Fruit fly (Drosophila melanogaster) whole organism, embryonic: ENCODE data around the gene CG46458.

ENCODE experiments used
- Atf-2 ChIP-seq: fragments of 200-800 bp; sonication (Bioruptor generic); optimal IDR thresholded peaks from 2 replicates; lab custom pipeline; 2016; ENCODE audit warnings: missing biosample characterization, missing genetic modification characterization
- CG10267 ChIP-seq: fragments of 200-800 bp; sonication (Bioruptor generic); optimal IDR thresholded peaks from 2 replicates; lab custom pipeline; 2018; ENCODE audit warnings: missing biosample characterization, mild to moderate bottlenecking, missing genetic modification characterization, moderate library complexity
- CG10431 ChIP-seq: fragments of 200-800 bp; sonication (Bioruptor generic); optimal IDR thresholded peaks from 3 replicates; lab custom pipeline; 2018; ENCODE audit warnings: missing biosample characterization, mild to moderate bottlenecking, missing genetic modification characterization
- CG11456 ChIP-seq: fragments of 200-800 bp; sonication (Bioruptor generic); IDR thresholded peaks from 3 replicates; pipeline ENCODE4 v1.3.6; 2022; ENCODE audit warnings: missing biosample characterization, missing genetic modification characterization
- CG11560 ChIP-seq: fragments of 200-800 bp; sonication (Bioruptor generic); IDR thresholded peaks from 3 replicates; pipeline ENCODE4 v1.3.6; 2022; ENCODE audit warnings: missing biosample characterization, missing genetic modification characterization
- CG11696 ChIP-seq: fragments of 200-800 bp; sonication (Bioruptor generic); IDR thresholded peaks from 2 replicates; pipeline ENCODE4 v1.3.6; 2022; ENCODE audit warnings: missing biosample characterization, missing genetic modification characterization
- CG12104 ChIP-seq: fragments of 200-800 bp; sonication (Bioruptor generic); optimal IDR thresholded peaks from 3 replicates; lab custom pipeline; 2016; ENCODE audit warnings: missing biosample characterization, missing genetic modification characterization
- CG12299 ChIP-seq: fragments of 200-800 bp; sonication (Bioruptor generic); optimal IDR thresholded peaks from 2 replicates; lab custom pipeline; 2018; ENCODE audit warnings: missing biosample characterization, mild to moderate bottlenecking, missing genetic modification characterization
- CG1233 ChIP-seq: fragments of 200-800 bp; sonication (Bioruptor generic); optimal IDR thresholded peaks from 4 replicates; lab custom pipeline; 2018; ENCODE audit warnings: missing biosample characterization, mild to moderate bottlenecking, missing genetic modification characterization
- CG12942 ChIP-seq: fragments of 200-800 bp; sonication (Bioruptor generic); optimal IDR thresholded peaks from 3 replicates; lab custom pipeline; 2016; ENCODE audit warnings: missing biosample characterization, missing genetic modification characterization
- CG14014 ChIP-seq: fragments of 200-800 bp; sonication (Bioruptor generic); IDR thresholded peaks from 2 replicates; pipeline ENCODE4 v1.3.6; 2022; ENCODE audit warnings: missing biosample characterization, missing genetic modification characterization
- CG14965 ChIP-seq: fragments of 200-800 bp; sonication (Bioruptor generic); optimal IDR thresholded peaks from 2 replicates; lab custom pipeline; 2016; ENCODE audit warnings: missing biosample characterization, missing genetic modification characterization, borderline replicate concordance
- CG15269 ChIP-seq: fragments of 200-800 bp; sonication (Bioruptor generic); optimal IDR thresholded peaks from 2 replicates; lab custom pipeline; 2018; ENCODE audit warnings: missing biosample characterization, mild to moderate bottlenecking, missing genetic modification characterization, moderate library complexity
- CG1529 ChIP-seq: fragments of 200-800 bp; sonication (Bioruptor generic); optimal IDR thresholded peaks from 3 replicates; lab custom pipeline; 2018; ENCODE audit warnings: missing biosample characterization, missing genetic modification characterization
- CG1602 ChIP-seq: fragments of 200-800 bp; sonication (Bioruptor generic); optimal IDR thresholded peaks from 3 replicates; lab custom pipeline; 2016; ENCODE audit warnings: missing biosample characterization, missing genetic modification characterization
- CG1792 ChIP-seq: fragments of 200-800 bp; sonication (Bioruptor generic); optimal IDR thresholded peaks from 2 replicates; lab custom pipeline; 2016; ENCODE audit warnings: missing biosample characterization, missing genetic modification characterization
- CG1832 ChIP-seq: fragments of 200-800 bp; sonication (Bioruptor generic); optimal IDR thresholded peaks from 2 replicates; lab custom pipeline; 2017; ENCODE audit warnings: missing biosample characterization, mild to moderate bottlenecking, missing genetic modification characterization, inconsistent platforms
- CG2202 ChIP-seq: fragments of 200-800 bp; sonication (Bioruptor generic); optimal IDR thresholded peaks from 2 replicates; lab custom pipeline; 2018; ENCODE audit warnings: missing biosample characterization, mild to moderate bottlenecking, missing genetic modification characterization
- CG30020 ChIP-seq: fragments of 200-800 bp; optimal IDR thresholded peaks from 2 replicates; lab custom pipeline; 2019; ENCODE audit warnings: missing biosample characterization, mild to moderate bottlenecking, missing genetic modification characterization, moderate library complexity
- CG43689 ChIP-seq: fragments of 200-800 bp; sonication (Bioruptor generic); IDR thresholded peaks from 2 replicates; pipeline ENCODE4 v1.3.6; 2022; ENCODE audit warnings: missing biosample characterization, missing genetic modification characterization
- CG4854 ChIP-seq: fragments of 200-800 bp; sonication (Bioruptor generic); optimal IDR thresholded peaks from 2 replicates; lab custom pipeline; 2016; ENCODE audit warnings: missing biosample characterization, missing genetic modification characterization, inconsistent platforms
- CG5245 ChIP-seq: fragments of 200-800 bp; sonication (Bioruptor generic); optimal IDR thresholded peaks from 3 replicates; lab custom pipeline; 2016; ENCODE audit warnings: missing biosample characterization, missing genetic modification characterization
- CG6175 ChIP-seq: fragments of 200-800 bp; sonication (Bioruptor generic); IDR thresholded peaks from 3 replicates; pipeline ENCODE4 v1.3.6; 2022; ENCODE audit warnings: missing biosample characterization, missing genetic modification characterization
- CG6683 ChIP-seq: fragments of 200-800 bp; sonication (Bioruptor generic); optimal IDR thresholded peaks from 2 replicates; lab custom pipeline; 2017; ENCODE audit warnings: missing biosample characterization, mild to moderate bottlenecking, missing genetic modification characterization, missing genetic modification reagents
- CG6791 ChIP-seq: fragments of 200-800 bp; sonication (Bioruptor generic); IDR thresholded peaks from 3 replicates; pipeline ENCODE4 v1.3.6; 2022; ENCODE audit warnings: missing biosample characterization, missing genetic modification characterization; ENCODE audit not compliant: partially characterized antibody
- CG7928 ChIP-seq: fragments of 200-800 bp; sonication (Bioruptor generic); optimal IDR thresholded peaks from 2 replicates; lab custom pipeline; 2017; ENCODE audit warnings: missing biosample characterization, mild to moderate bottlenecking, missing genetic modification characterization
- CG9727 ChIP-seq: fragments of 200-800 bp; sonication (Bioruptor generic); optimal IDR thresholded peaks from 3 replicates; lab custom pipeline; 2017; ENCODE audit warnings: missing biosample characterization, mild to moderate bottlenecking, missing genetic modification characterization
- D19B ChIP-seq: fragments of 200-800 bp; sonication (Bioruptor generic); optimal IDR thresholded peaks from 2 replicates; lab custom pipeline; 2017; ENCODE audit warnings: missing biosample characterization, mild to moderate bottlenecking, missing genetic modification characterization
- H15 ChIP-seq: fragments of 200-800 bp; sonication (Bioruptor generic); IDR thresholded peaks from 3 replicates; pipeline ENCODE4 v1.3.6; 2022; ENCODE audit warnings: missing biosample characterization, missing genetic modification characterization
- HLH3B ChIP-seq: fragments of 200-800 bp; sonication (Bioruptor generic); IDR thresholded peaks from 2 replicates; pipeline ENCODE4 v1.3.6; 2022; ENCODE audit warnings: missing biosample characterization, missing genetic modification characterization
- Hmr ChIP-seq: fragments of 200-800 bp; sonication (Bioruptor generic); optimal IDR thresholded peaks from 3 replicates; lab custom pipeline; 2017; ENCODE audit warnings: mild to moderate bottlenecking, missing biosample characterization, missing genetic modification reagents, missing genetic modification characterization
- Hr51 ChIP-seq, 2 experiments: fragments of 200-800 bp; sonication (Bioruptor generic); optimal IDR thresholded peaks; 2 replicates in 1 of 2; 3 replicates in 1 of 2; lab custom pipeline; 2016 to 2018; ENCODE audit warnings: missing biosample characterization in 2 of 2, missing genetic modification characterization in 2 of 2, mild to moderate bottlenecking in 1 of 2, moderate library complexity in 1 of 2
- Kr ChIP-seq: fragments of 200-800 bp; sonication (Bioruptor generic); optimal IDR thresholded peaks from 2 replicates; lab custom pipeline; 2017; ENCODE audit warnings: missing biosample characterization, mild to moderate bottlenecking, missing genetic modification characterization
- Lpt ChIP-seq: fragments of >200 bp; optimal IDR thresholded peaks from 2 replicates; lab custom pipeline; 2018; ENCODE audit warnings: missing biosample characterization, missing genetic modification characterization
- MBD-R2 ChIP-seq: fragments of 200-800 bp; sonication (Bioruptor generic); IDR thresholded peaks from 2 replicates; pipeline ENCODE4 v1.3.6; 2022; ENCODE audit warnings: missing biosample characterization, missing genetic modification characterization
- Med ChIP-seq: fragments of 200-800 bp; sonication (Bioruptor generic); peaks from one replicate; lab custom pipeline; 2016; ENCODE audit warnings: missing biosample characterization, missing genetic modification characterization, mild to moderate bottlenecking, inconsistent platforms, moderate library complexity
- Nf-YC ChIP-seq: fragments of 200-800 bp; optimal IDR thresholded peaks from 3 replicates; lab custom pipeline; 2019; ENCODE audit warnings: missing biosample characterization, mild to moderate bottlenecking, missing genetic modification characterization, moderate library complexity
- Sry-β ChIP-seq: fragments of 200-800 bp; sonication (Bioruptor generic); optimal IDR thresholded peaks from 2 replicates; lab custom pipeline; 2018; ENCODE audit warnings: missing biosample characterization, mild to moderate bottlenecking, missing genetic modification characterization, moderate library complexity
- bigmax ChIP-seq: fragments of 200-800 bp; sonication (Bioruptor generic); optimal IDR thresholded peaks from 2 replicates; lab custom pipeline; 2018; ENCODE audit warnings: missing biosample characterization, mild to moderate bottlenecking, missing genetic modification characterization
- eve ChIP-seq, 2 experiments: fragments of >200 bp; optimal IDR thresholded peaks; 2 replicates each; lab custom pipeline; 2017; ENCODE audit warnings: missing biosample characterization in 2 of 2, missing genetic modification characterization in 2 of 2
- gro ChIP-seq: fragments of 200-800 bp; sonication (Bioruptor generic); optimal IDR thresholded peaks from 2 replicates; lab custom pipeline; 2016; ENCODE audit warnings: missing biosample characterization, missing genetic modification characterization
- gsb ChIP-seq: fragments of 200-800 bp; sonication (Bioruptor generic); IDR thresholded peaks from 2 replicates; pipeline ENCODE4 v1.3.6; 2022; ENCODE audit warnings: missing biosample characterization, missing genetic modification characterization
- hkb ChIP-seq, 2 experiments: fragments of 200-800 bp in 1 of 2; fragments of >200 bp in 1 of 2; sonication (Bioruptor generic) in 1 of 2; IDR thresholded peaks in 1 of 2; optimal IDR thresholded peaks in 1 of 2; 2 replicates each; pipeline versions ENCODE4 v1.3.6 to Lab custom; 2017 to 2022; ENCODE audit warnings: missing biosample characterization in 1 of 2, missing genetic modification characterization in 1 of 2
- lilli ChIP-seq: fragments of 200-800 bp; sonication (Bioruptor generic); optimal IDR thresholded peaks from 3 replicates; lab custom pipeline; 2016; ENCODE audit warnings: missing biosample characterization, missing genetic modification characterization
- lola ChIP-seq, 3 experiments: fragments of >200 bp in 2 of 3; fragments of 200-800 bp in 1 of 3; sonication (Bioruptor generic) in 1 of 3; optimal IDR thresholded peaks; 2 replicates each; lab custom pipeline; 2017 to 2019; ENCODE audit warnings: missing biosample characterization in 3 of 3, missing genetic modification characterization in 3 of 3, mild to moderate bottlenecking in 1 of 3, moderate library complexity in 1 of 3
- nmo ChIP-seq: fragments of 200-800 bp; sonication (Bioruptor generic); optimal IDR thresholded peaks from 2 replicates; lab custom pipeline; 2018; ENCODE audit warnings: missing biosample characterization, mild to moderate bottlenecking, missing genetic modification characterization, moderate library complexity
- pros ChIP-seq: fragments of 200-800 bp; sonication (Bioruptor generic); optimal IDR thresholded peaks from 3 replicates; lab custom pipeline; 2019; ENCODE audit warnings: missing biosample characterization, mild to moderate bottlenecking, missing genetic modification characterization, moderate library complexity
- ranshi ChIP-seq: fragments of 200-800 bp; sonication (Bioruptor generic); IDR thresholded peaks from 2 replicates; pipeline ENCODE4 v1.3.6; 2022; ENCODE audit warnings: missing biosample characterization, missing genetic modification characterization
- rib ChIP-seq: fragments of 200-800 bp; sonication (Bioruptor generic); IDR thresholded peaks from 2 replicates; pipeline ENCODE4 v1.3.6; 2022; ENCODE audit warnings: missing biosample characterization, missing genetic modification characterization
- ro ChIP-seq: fragments of 200-800 bp; sonication (Bioruptor generic); IDR thresholded peaks from 2 replicates; pipeline ENCODE4 v1.3.6; 2022; ENCODE audit warnings: missing biosample characterization, missing genetic modification characterization
- usp ChIP-seq: fragments of >200 bp; optimal IDR thresholded peaks from 2 replicates; lab custom pipeline; 2017; ENCODE audit warnings: missing biosample characterization, missing genetic modification characterization

The CG46458 gene

dm6 chr3R:7000693-7001187 lies 42.6 kb upstream of the CG46458 start (continued):
- peak; percentile 93 for TF ChIP-seq rib (GFP tag; lab: Robert Waterston, UW)
- no peak for TF ChIP-seq CG1602 (GFP tag; lab: Kevin White, UChicago)
- TF ChIP-seq CG1832, result peak; percentile 98
- TF ChIP-seq CG14965 (GFP tag; lab: Kevin White, UChicago), result no peak
- no peak for TF ChIP-seq CG1529
- TF ChIP-seq CG9727, result no peak
- no peak for TF ChIP-seq CG43689 (GFP tag; lab: Robert Waterston, UW)
- TF ChIP-seq lola (GFP tag; optimal IDR thresholded peaks at IDR 0.05; lab: Kevin White, UChicago), result no peak
- peak; percentile 87 for TF ChIP-seq pros (GFP tag; lab: Kevin White, UChicago)
- TF ChIP-seq CG1233 (GFP tag; lab: Kevin White, UChicago), result no peak
- no peak for TF ChIP-seq gsb (GFP tag; lab: Robert Waterston, UW)
- TF ChIP-seq H15 (GFP tag; lab: Robert Waterston, UW), result no peak
- TF ChIP-seq CG5245 (GFP tag; lab: Kevin White, UChicago), result no peak
- no peak for TF ChIP-seq bigmax (GFP tag; lab: Kevin White, UChicago)
- no peak for TF ChIP-seq CG6175 (GFP tag; lab: Robert Waterston, UW)
- TF ChIP-seq MBD-R2, result no peak
- peak; percentile 97 for TF ChIP-seq Nf-YC (tag; lab: Kevin White, UChicago)
- no peak for TF ChIP-seq CG12299 (tag; lab: Kevin White, UChicago)
- no peak for TF ChIP-seq Med
- TF ChIP-seq CG14014 (GFP tag; lab: Robert Waterston, UW), result no peak
- no peak for TF ChIP-seq HLH3B
- no peak for TF ChIP-seq CG12104 (GFP tag; lab: Kevin White, UChicago)
- no peak for TF ChIP-seq CG6683
- no peak for TF ChIP-seq D19B (GFP tag; lab: Kevin White, UChicago)
- no peak for TF ChIP-seq CG30020
- TF ChIP-seq CG10431 (GFP tag; lab: Kevin White, UChicago), result no peak
- TF ChIP-seq Lpt (GFP tag; lab: Kevin White, UChicago), result no peak
- TF ChIP-seq Atf-2 (GFP tag; lab: Kevin White, UChicago), result no peak
- TF ChIP-seq CG2202 (tag; lab: Kevin White, UChicago), result no peak
- TF ChIP-seq gro (GFP tag; lab: Kevin White, UChicago), result peak; percentile 20
- TF ChIP-seq eve (GFP tag; optimal IDR thresholded peaks at IDR 0.05; lab: Kevin White, UChicago), result no peak
- no peak for TF ChIP-seq CG12942 (GFP tag; lab: Kevin White, UChicago)
- TF ChIP-seq hkb (optimal IDR thresholded peaks at IDR 0.05; lab: Kevin White, UChicago), result no peak
- TF ChIP-seq hkb (GFP tag; IDR thresholded peaks at IDR 0.05; lab: Robert Waterston, UW), result no peak
- TF ChIP-seq CG7928, result no peak
- no peak for TF ChIP-seq CG11456
- TF ChIP-seq CG1792 (GFP tag; lab: Kevin White, UChicago), result no peak
- TF ChIP-seq CG6791 (GFP tag; lab: Robert Waterston, UW), result no peak
- no peak for TF ChIP-seq CG11560
- peak; percentile 66 for TF ChIP-seq nmo
- TF ChIP-seq Sry-β (GFP tag; lab: Kevin White, UChicago), result no peak
- no peak for TF ChIP-seq ranshi (GFP tag; lab: Robert Waterston, UW)
- no peak for TF ChIP-seq Hmr (GFP tag; lab: Kevin White, UChicago)
- TF ChIP-seq Kr (GFP tag; lab: Kevin White, UChicago), result no peak
- no peak for TF ChIP-seq CG11696 (GFP tag; lab: Robert Waterston, UW)
- no peak for TF ChIP-seq usp (GFP tag; lab: Kevin White, UChicago)
- no peak for TF ChIP-seq CG15269 (tag; lab: Kevin White, UChicago)
- no peak for TF ChIP-seq CG4854
- no peak for TF ChIP-seq Hr51 (GFP tag; optimal IDR thresholded peaks at IDR 0.05; lab: Kevin White, UChicago)
- TF ChIP-seq lilli, result no peak
- TF ChIP-seq ro (GFP tag; lab: Robert Waterston, UW), result no peak
- no peak for TF ChIP-seq CG10267 (tag; lab: Kevin White, UChicago)
